Fruit fly (Drosophila melanogaster) whole organism, embryonic: ENCODE results near the gene Ufl1.

Experiments used
- CG11247 ChIP-seq: fragments of 200-800 bp; sonication (Bioruptor generic); IDR thresholded peaks from 2 replicates; pipeline ENCODE4 v1.3.6; 2022; ENCODE audit warnings: missing biosample characterization, missing genetic modification characterization
- CG11398 ChIP-seq: fragments of 200-800 bp; sonication (Bioruptor generic); optimal IDR thresholded peaks from 2 replicates; lab custom pipeline; 2016; ENCODE audit warnings: missing biosample characterization, missing genetic modification characterization
- CG11723 ChIP-seq: fragments of 200-800 bp; sonication (Bioruptor generic); optimal IDR thresholded peaks from 2 replicates; lab custom pipeline; 2017; ENCODE audit warnings: missing biosample characterization, mild to moderate bottlenecking, missing genetic modification characterization
- CG12744 ChIP-seq: fragments of 200-800 bp; sonication (Bioruptor generic); optimal IDR thresholded peaks from 2 replicates; lab custom pipeline; 2016; ENCODE audit warnings: missing biosample characterization, missing genetic modification characterization
- CG13296 ChIP-seq: fragments of 200-800 bp; sonication (Bioruptor generic); optimal IDR thresholded peaks from 3 replicates; lab custom pipeline; 2018; ENCODE audit warnings: missing biosample characterization, mild to moderate bottlenecking, missing genetic modification characterization
- CG14441 ChIP-seq: fragments of 200-800 bp; sonication (Bioruptor generic); IDR thresholded peaks from 2 replicates; pipeline ENCODE4 v1.3.6; 2022; ENCODE audit warnings: missing biosample characterization, missing genetic modification characterization
- CG15514 ChIP-seq: fragments of 200-800 bp; sonication (Bioruptor generic); optimal IDR thresholded peaks from 3 replicates; lab custom pipeline; 2017; ENCODE audit warnings: missing biosample characterization, missing genetic modification characterization, mild to moderate bottlenecking, moderate library complexity, missing genetic modification reagents
- CG16813 ChIP-seq: fragments of 200-800 bp; sonication (Bioruptor generic); IDR thresholded peaks from 3 replicates; pipeline ENCODE4 v1.3.6; 2022; ENCODE audit warnings: missing biosample characterization, missing genetic modification characterization; ENCODE audit not compliant: partially characterized antibody
- CG17328 ChIP-seq: fragments of 200-800 bp; sonication (Bioruptor generic); IDR thresholded peaks from 2 replicates; pipeline ENCODE4 v1.3.6; 2022; ENCODE audit warnings: missing biosample characterization, missing genetic modification characterization
- CG17612 ChIP-seq: fragments of 200-800 bp; sonication (Bioruptor generic); IDR thresholded peaks from 2 replicates; pipeline ENCODE4 v1.3.6; 2022; ENCODE audit warnings: missing biosample characterization, missing genetic modification characterization
- CG18476 ChIP-seq: fragments of 200-800 bp; sonication (Bioruptor generic); optimal IDR thresholded peaks from 2 replicates; lab custom pipeline; 2016; ENCODE audit warnings: missing biosample characterization, mild to moderate bottlenecking, missing genetic modification characterization
- CG2202 ChIP-seq: fragments of 200-800 bp; sonication (Bioruptor generic); optimal IDR thresholded peaks from 2 replicates; lab custom pipeline; 2018; ENCODE audit warnings: missing biosample characterization, mild to moderate bottlenecking, missing genetic modification characterization
- CG31224 ChIP-seq: fragments of 200-800 bp; sonication (Bioruptor generic); IDR thresholded peaks from 2 replicates; pipeline ENCODE4 v1.3.6; 2022; ENCODE audit warnings: missing biosample characterization, missing genetic modification characterization
- CG4404 ChIP-seq: fragments of 200-800 bp; sonication (Bioruptor generic); IDR thresholded peaks from 2 replicates; pipeline ENCODE4 v1.3.6; 2022; ENCODE audit warnings: missing biosample characterization, missing genetic modification characterization
- CG5953 ChIP-seq: fragments of 200-800 bp; sonication (Bioruptor generic); IDR thresholded peaks from 2 replicates; pipeline ENCODE4 v1.3.6; 2022; ENCODE audit warnings: missing biosample characterization, missing genetic modification characterization
- CG6683 ChIP-seq: fragments of 200-800 bp; sonication (Bioruptor generic); optimal IDR thresholded peaks from 2 replicates; lab custom pipeline; 2017; ENCODE audit warnings: missing biosample characterization, mild to moderate bottlenecking, missing genetic modification characterization, missing genetic modification reagents
- CG8388 ChIP-seq: fragments of 200-800 bp; sonication (Bioruptor generic); optimal IDR thresholded peaks from 2 replicates; lab custom pipeline; 2019; ENCODE audit warnings: missing biosample characterization, mild to moderate bottlenecking, missing genetic modification characterization, moderate library complexity
- CG9797 ChIP-seq: fragments of 200-800 bp; sonication (Bioruptor generic); optimal IDR thresholded peaks from 3 replicates; lab custom pipeline; 2018; ENCODE audit warnings: missing biosample characterization, mild to moderate bottlenecking, missing genetic modification characterization
- CHES-1-like ChIP-seq: fragments of 200-800 bp; sonication (Bioruptor generic); optimal IDR thresholded peaks from 2 replicates; lab custom pipeline; 2016; ENCODE audit warnings: missing biosample characterization, missing genetic modification characterization
- CkIIα-i1 ChIP-seq: fragments of 200-800 bp; sonication (Bioruptor generic); IDR thresholded peaks from 2 replicates; pipeline ENCODE4 v1.3.6; 2022; ENCODE audit warnings: missing biosample characterization, missing genetic modification characterization
- CrebB ChIP-seq: fragments of 200-800 bp; sonication (Bioruptor generic); optimal IDR thresholded peaks from 3 replicates; lab custom pipeline; 2018; ENCODE audit warnings: missing biosample characterization, mild to moderate bottlenecking, missing genetic modification characterization
- HLH4C ChIP-seq: fragments of 200-800 bp; sonication (Bioruptor generic); IDR thresholded peaks from 3 replicates; pipeline ENCODE4 v1.3.6; 2022; ENCODE audit warnings: missing biosample characterization, missing genetic modification characterization; ENCODE audit not compliant: partially characterized antibody
- HLH54F ChIP-seq: fragments of 200-800 bp; sonication (Bioruptor generic); optimal IDR thresholded peaks from 3 replicates; lab custom pipeline; 2016; ENCODE audit warnings: missing biosample characterization, missing genetic modification characterization
- Neu2 ChIP-seq: fragments of 200-800 bp; sonication (Bioruptor generic); optimal IDR thresholded peaks from 3 replicates; lab custom pipeline; 2016; ENCODE audit warnings: missing biosample characterization, missing genetic modification characterization, borderline replicate concordance
- Oli ChIP-seq: fragments of 200-800 bp; sonication (Bioruptor generic); optimal IDR thresholded peaks from 2 replicates; lab custom pipeline; 2018; ENCODE audit warnings: missing biosample characterization, mild to moderate bottlenecking, missing genetic modification characterization, moderate library complexity
- PHDP ChIP-seq: fragments of 200-800 bp; sonication (Bioruptor generic); optimal IDR thresholded peaks from 3 replicates; lab custom pipeline; 2018; ENCODE audit warnings: missing biosample characterization, mild to moderate bottlenecking, missing genetic modification characterization, moderate library complexity
- Xrp1 ChIP-seq: fragments of 200-800 bp; sonication (Bioruptor generic); IDR thresholded peaks from 2 replicates; pipeline ENCODE4 v1.3.6; 2022; ENCODE audit warnings: missing biosample characterization, missing genetic modification characterization
- abd-A ChIP-seq: fragments of 200-800 bp; sonication (Bioruptor generic); optimal IDR thresholded peaks from 3 replicates; lab custom pipeline; 2019; ENCODE audit warnings: missing biosample characterization, mild to moderate bottlenecking, missing genetic modification characterization, moderate library complexity
- ara ChIP-seq: fragments of 200-800 bp; sonication (Bioruptor generic); IDR thresholded peaks from 2 replicates; pipeline ENCODE4 v1.3.6; 2022; ENCODE audit warnings: missing biosample characterization, missing genetic modification characterization
- bigmax ChIP-seq: fragments of 200-800 bp; sonication (Bioruptor generic); optimal IDR thresholded peaks from 2 replicates; lab custom pipeline; 2018; ENCODE audit warnings: missing biosample characterization, mild to moderate bottlenecking, missing genetic modification characterization
- cato ChIP-seq: fragments of 200-800 bp; sonication (Bioruptor generic); optimal IDR thresholded peaks from 2 replicates; lab custom pipeline; 2016; ENCODE audit warnings: missing biosample characterization, missing genetic modification characterization, borderline replicate concordance
- corto ChIP-seq: fragments of 200-800 bp; sonication (Bioruptor generic); optimal IDR thresholded peaks from 2 replicates; lab custom pipeline; 2016; ENCODE audit warnings: missing biosample characterization, mild to moderate bottlenecking, missing genetic modification characterization, moderate library complexity
- crp ChIP-seq, 2 experiments: fragments of 200-800 bp; sonication (Bioruptor generic); optimal IDR thresholded peaks; 2 replicates in 1 of 2; 3 replicates in 1 of 2; lab custom pipeline; 2017; ENCODE audit warnings: missing biosample characterization in 2 of 2, missing genetic modification characterization in 2 of 2, mild to moderate bottlenecking in 1 of 2, moderate library complexity in 1 of 2
- gcm2 ChIP-seq: fragments of 200-800 bp; sonication (Bioruptor generic); optimal IDR thresholded peaks from 2 replicates; lab custom pipeline; 2016; ENCODE audit warnings: missing biosample characterization, missing genetic modification characterization
- jing ChIP-seq: fragments of 200-800 bp; sonication (Bioruptor generic); optimal IDR thresholded peaks from 2 replicates; lab custom pipeline; 2018; ENCODE audit warnings: missing biosample characterization, mild to moderate bottlenecking, missing genetic modification characterization
- kni ChIP-seq: fragments of 200-800 bp; sonication (Bioruptor generic); optimal IDR thresholded peaks from 3 replicates; lab custom pipeline; 2017; ENCODE audit warnings: mild to moderate bottlenecking, missing biosample characterization, missing genetic modification reagents, missing genetic modification characterization
- odd ChIP-seq: fragments of 200-800 bp; sonication (Bioruptor generic); optimal IDR thresholded peaks from 2 replicates; lab custom pipeline; 2017; ENCODE audit warnings: missing biosample characterization, mild to moderate bottlenecking, missing genetic modification characterization
- onecut ChIP-seq: fragments of 200-800 bp; sonication (Bioruptor generic); IDR thresholded peaks from 2 replicates; pipeline ENCODE4 v1.3.6; 2022; ENCODE audit warnings: missing biosample characterization, missing genetic modification characterization
- pb ChIP-seq: fragments of 200-800 bp; sonication (Bioruptor generic); optimal IDR thresholded peaks from 3 replicates; lab custom pipeline; 2016; ENCODE audit warnings: missing biosample characterization, missing genetic modification characterization
- pum ChIP-seq: fragments of 200-800 bp; sonication (Bioruptor generic); optimal IDR thresholded peaks from 2 replicates; lab custom pipeline; 2016; ENCODE audit warnings: missing biosample characterization, missing genetic modification characterization
- pzg ChIP-seq: fragments of 200-800 bp; sonication (Bioruptor generic); optimal IDR thresholded peaks from 3 replicates; lab custom pipeline; 2018; ENCODE audit warnings: missing biosample characterization, mild to moderate bottlenecking, missing genetic modification characterization, moderate library complexity
- salm ChIP-seq: fragments of 200-800 bp; sonication (Bioruptor generic); optimal IDR thresholded peaks from 2 replicates; lab custom pipeline; 2018; ENCODE audit warnings: missing biosample characterization, mild to moderate bottlenecking, missing genetic modification characterization
- scrt ChIP-seq: fragments of 200-800 bp; sonication (Bioruptor generic); optimal IDR thresholded peaks from 2 replicates; lab custom pipeline; 2018; ENCODE audit warnings: missing biosample characterization, mild to moderate bottlenecking, missing genetic modification characterization, moderate library complexity
- seq ChIP-seq: fragments of 200-800 bp; sonication (Bioruptor generic); IDR thresholded peaks from 2 replicates; pipeline ENCODE4 v1.3.6; 2022; ENCODE audit warnings: missing biosample characterization, missing genetic modification characterization
- tgo ChIP-seq: fragments of 200-800 bp; sonication (Bioruptor generic); IDR thresholded peaks from 3 replicates; pipeline ENCODE4 v1.3.6; 2022; ENCODE audit warnings: missing biosample characterization, missing genetic modification characterization
- toy ChIP-seq: fragments of 200-800 bp; sonication (Bioruptor generic); IDR thresholded peaks from 2 replicates; pipeline ENCODE4 v1.3.6; 2022; ENCODE audit warnings: missing biosample characterization, missing genetic modification characterization
- tx ChIP-seq: fragments of 200-800 bp; sonication (Bioruptor generic); optimal IDR thresholded peaks from 2 replicates; lab custom pipeline; 2016; ENCODE audit warnings: missing biosample characterization, missing genetic modification characterization
- unc-4 ChIP-seq: fragments of 200-800 bp; sonication (Bioruptor generic); IDR thresholded peaks from 2 replicates; pipeline ENCODE4 v1.3.6; 2022; ENCODE audit warnings: missing biosample characterization, missing genetic modification characterization; ENCODE audit not compliant: partially characterized antibody

Ufl1 gene

dm6 chr3R:7086377-7087200, 12.3 kb upstream of the Ufl1 start, which contains the start of gene alphaTub84B (continued):
- TF ChIP-seq HLH4C (peak; percentile 51; the same call in 2 of the 3 replicates), HLH54F (GFP tag; lab: Kevin White, UChicago) (peak; percentile 55), CG5953 (GFP tag; lab: Robert Waterston, UW) (peak; percentile 48; the same call in 1 of the 2 replicates), Xrp1 (GFP tag; lab: Robert Waterston, UW) (0 out of 2 replicates have a peak, but pooled peaks have one; percentile 31), crp (GFP tag; optimal IDR thresholded peaks at IDR 0.05; lab: Kevin White, UChicago) (no peak), pzg (GFP tag; lab: Kevin White, UChicago) (peak; percentile 98), gcm2 (no peak), jing (GFP tag; lab: Kevin White, UChicago) (no peak), CG6683 (GFP tag; lab: Kevin White, UChicago) (peak; percentile 19), CG16813 (peak; percentile 36; the same call in 1 of the 3 replicates), PHDP (tag; lab: Kevin White, UChicago) (peak; percentile 58), CrebB (tag; lab: Kevin White, UChicago) (peak; percentile 81), CG17328 (GFP tag; lab: Robert Waterston, UW) (peak; percentile 67), tx (GFP tag; lab: Kevin White, UChicago) (peak; percentile 71), kni (peak; percentile 88), CG4404 (no peak), CG15514 (GFP tag; lab: Kevin White, UChicago) (peak; percentile 62), CG9797 (GFP tag; lab: Kevin White, UChicago) (peak; percentile 96), scrt (GFP tag; lab: Kevin White, UChicago) (peak; percentile 76), pum (peak; percentile 9), CG18476 (peak; percentile 36), abd-A (tag; lab: Kevin White, UChicago) (peak; percentile 9), CG2202 (tag; lab: Kevin White, UChicago) (peak; percentile 21), corto (GFP tag; lab: Kevin White, UChicago) (no peak), CG11723 (GFP tag; lab: Kevin White, UChicago) (peak; percentile 69), Oli (tag; lab: Kevin White, UChicago) (peak; percentile 20), salm (tag; lab: Kevin White, UChicago) (peak; percentile 49), CG31224 (GFP tag; lab: Robert Waterston, UW) (no peak), CkIIα-i1 (GFP tag; lab: Robert Waterston, UW) (no peak), CG13296 (peak; percentile 64), ara (GFP tag; lab: Robert Waterston, UW) (peak; percentile 55; the same call in 1 of the 2 replicates), CG14441 (GFP tag; lab: Robert Waterston, UW) (peak; percentile 46; the same call in 1 of the 2 replicates), odd (peak; percentile 75), seq (GFP tag; lab: Robert Waterston, UW) (peak; percentile 44; the same call in 1 of the 2 replicates), CG17612 (GFP tag; lab: Robert Waterston, UW) (no peak; the same call in 1 of the 2 replicates), tgo (GFP tag; lab: Robert Waterston, UW) (peak; percentile 51; the same call in 2 of the 3 replicates), CG11398 (GFP tag; lab: Kevin White, UChicago) (peak; percentile 64), CG8388 (peak; percentile 47), onecut (GFP tag; lab: Robert Waterston, UW) (peak; percentile 99), Neu2 (peak; percentile 51), CHES-1-like (peak; percentile 75), unc-4 (GFP tag; lab: Robert Waterston, UW) (peak; percentile 37; the same call in 1 of the 2 replicates), CG11247 (GFP tag; lab: Robert Waterston, UW) (peak; percentile 65), CG12744 (GFP tag; lab: Kevin White, UChicago) (peak; percentile 56), bigmax (GFP tag; lab: Kevin White, UChicago) (peak; percentile 64), toy (GFP tag; lab: Robert Waterston, UW) (no peak), cato (GFP tag; lab: Kevin White, UChicago) (no peak), pb (GFP tag; lab: Kevin White, UChicago) (peak; percentile 79)
